Worm (Caenorhabditis elegans): ENCODE data around the gene Y57A10A.5.

Y57A10A.5 gene

ce11 chrII:12189193-12189592 lies 34.9 kb downstream of the Y57A10A.5 start:
- no peak for TF ChIP-seq flt-1 (GFP tag; IDR thresholded peaks at IDR 0.05)

ce11 chrII:12199209-12199608 lies 44.9 kb downstream of the Y57A10A.5 start:
- peak; percentile 76 for TF ChIP-seq T22C8.4 (GFP tag; IDR thresholded peaks at IDR 0.05)
- TF ChIP-seq ztf-23 (GFP tag; IDR thresholded peaks at IDR 0.05) = no peak
- TF ChIP-seq cog-1 (tag; optimal IDR thresholded peaks at IDR 0.05) = no peak

ce11 chrII:12199912-12200637 lies 45.8 kb downstream of the Y57A10A.5 start, which contains the start of gene polg-1:
TSS of gene polg-1 (minus strand) at chrII:12199962.
- TF ChIP-seq T22C8.4 (GFP tag; IDR thresholded peaks at IDR 0.05) (peak; percentile 80), flt-1 (GFP tag; IDR thresholded peaks at IDR 0.05) (no peak), klf-2 (GFP tag; conservative IDR thresholded peaks at IDR 0.05) (0 out of 2 replicates have a peak, but pooled peaks have one; percentile 21)

ce11 chrII:12202281-12202680 lies 48.0 kb downstream of the Y57A10A.5 start, which contains the start of gene trpp-5:
TSS of gene trpp-5 (minus strand) at chrII:12202381.
- no peak for TF ChIP-seq klf-2 (GFP tag; conservative IDR thresholded peaks at IDR 0.05)

- TF ChIP-seq flt-1 (GFP tag; IDR thresholded peaks at IDR 0.05) (no peak), ztf-29 (GFP tag; IDR thresholded peaks at IDR 0.05) (no peak), T22C8.4 (GFP tag; IDR thresholded peaks at IDR 0.05) (no peak), ztf-23 (GFP tag; IDR thresholded peaks at IDR 0.05) (no peak), ref-1 (GFP tag; conservative IDR thresholded peaks at IDR 0.05) (no peak), cog-1 (tag; optimal IDR thresholded peaks at IDR 0.05) (no peak), tab-1 (GFP tag; IDR thresholded peaks at IDR 0.05) (no peak), klf-2 (GFP tag; conservative IDR thresholded peaks at IDR 0.05) (no peak)
Observed at ce11 chrII:12202921-12203320, 48.6 kb downstream of the Y57A10A.5 start, which contains the start of gene aqp-12. TSS of gene aqp-12 (plus strand) at chrII:12203221.

ce11 chrII:12204617-12205016 lies 50.3 kb downstream of the Y57A10A.5 start:
- TF ChIP-seq ref-1 (GFP tag; conservative IDR thresholded peaks at IDR 0.05) (no peak), flt-1 (GFP tag; IDR thresholded peaks at IDR 0.05) (no peak), med-1 (GFP tag; optimal IDR thresholded peaks at IDR 0.05; ENCODE audit: insufficient read depth) (no peak), cog-1 (tag; optimal IDR thresholded peaks at IDR 0.05) (no peak), klf-2 (GFP tag; conservative IDR thresholded peaks at IDR 0.05) (no peak), tab-1 (GFP tag; IDR thresholded peaks at IDR 0.05) (no peak), ztf-23 (GFP tag; IDR thresholded peaks at IDR 0.05) (no peak), T22C8.4 (GFP tag; IDR thresholded peaks at IDR 0.05) (no peak), ztf-29 (GFP tag; IDR thresholded peaks at IDR 0.05) (no peak)
